Fruit fly (Drosophila melanogaster): ENCODE data around the gene Trmt112.

Trmt112 gene

dm6 chr3L:21172527-21173253 lies 43.9 kb downstream of the Trmt112 start, which contains the start of the genes chb and AsnS (continued):
- TF ChIP-seq CG43689 (GFP tag; IDR thresholded peaks at IDR 0.05), result peak; percentile 77
- TF ChIP-seq CG10979 (tag; optimal IDR thresholded peaks at IDR 0.05), result peak; percentile 88
- TF ChIP-seq Hr51 (GFP tag; optimal IDR thresholded peaks at IDR 0.05), result peak; percentile 52 to 97
- peak; percentile 32 for TF ChIP-seq tup (GFP tag; optimal IDR thresholded peaks at IDR 0.05)
- TF ChIP-seq Mrtf (GFP tag; IDR thresholded peaks at IDR 0.05), result peak; percentile 87; the same call in 2 of the 3 replicates
- TF ChIP-seq CG34376 (GFP tag; optimal IDR thresholded peaks at IDR 0.05), result peak; percentile 81
- TF ChIP-seq prd (optimal IDR thresholded peaks at IDR 0.05), result no peak
- TF ChIP-seq prd (GFP tag; IDR thresholded peaks at IDR 0.05), result peak; percentile 93
- TF ChIP-seq Drgx (GFP tag; IDR thresholded peaks at IDR 0.05), result peak; percentile 89
- peak; percentile 69 for TF ChIP-seq Dip3 (GFP tag; optimal IDR thresholded peaks at IDR 0.05)
- peak; percentile 96 for TF ChIP-seq stc (GFP tag; IDR thresholded peaks at IDR 0.05)
- peak; percentile 77 for TF ChIP-seq cwo (GFP tag; optimal IDR thresholded peaks at IDR 0.05)
- peak; percentile 68 for TF ChIP-seq CG12942 (GFP tag; optimal IDR thresholded peaks at IDR 0.05)
- peak; percentile 86 for TF ChIP-seq gcm (GFP tag; optimal IDR thresholded peaks at IDR 0.05)
- TF ChIP-seq GATAe (GFP tag; conservative IDR thresholded peaks at IDR 0.05), result peak; percentile 88
- TF ChIP-seq Stat92E (GFP tag; optimal IDR thresholded peaks at IDR 0.05), result no peak
- peak; percentile 88 for TF ChIP-seq Oaz (GFP tag; IDR thresholded peaks at IDR 0.05)
- TF ChIP-seq CG2678 (tag; optimal IDR thresholded peaks at IDR 0.05), result peak; percentile 95
- peak; percentile 89 for TF ChIP-seq seq (GFP tag; IDR thresholded peaks at IDR 0.05)
- TF ChIP-seq Sry-β (GFP tag; optimal IDR thresholded peaks at IDR 0.05), result no peak
- TF ChIP-seq CG2199 (GFP tag; IDR thresholded peaks at IDR 0.05), result peak; percentile 89; the same call in 2 of the 3 replicates
- TF ChIP-seq ab (GFP tag; optimal IDR thresholded peaks at IDR 0.05), result no peak
- no peak for TF ChIP-seq insv (GFP tag; optimal IDR thresholded peaks at IDR 0.05)
- peak; percentile 91 for TF ChIP-seq CG34422 (GFP tag; IDR thresholded peaks at IDR 0.05)
- peak; percentile 50 for TF ChIP-seq Lhr (GFP tag; optimal IDR thresholded peaks at IDR 0.05)
- peak; percentile 79 for TF ChIP-seq CG5953 (GFP tag; IDR thresholded peaks at IDR 0.05)
- TF ChIP-seq tll (GFP tag; optimal IDR thresholded peaks at IDR 0.05), result no peak
- TF ChIP-seq Mad (GFP tag; optimal IDR thresholded peaks at IDR 0.05), result peak; percentile 32
- peak; percentile 90 for TF ChIP-seq Nf-YA (GFP tag; IDR thresholded peaks at IDR 0.05)
- TF ChIP-seq Fer3 (tag; optimal IDR thresholded peaks at IDR 0.05), result peak; percentile 96
- peak; percentile 66 for TF ChIP-seq sens-2 (GFP tag; IDR thresholded peaks at IDR 0.05)
- TF ChIP-seq CG8388 (GFP tag; optimal IDR thresholded peaks at IDR 0.05), result peak; percentile 90
- TF ChIP-seq BtbVII (GFP tag; optimal IDR thresholded peaks at IDR 0.05), result peak; percentile 80
- TF ChIP-seq CG14667 (GFP tag; IDR thresholded peaks at IDR 0.05), result peak; percentile 82
- TF ChIP-seq MBD-R2 (GFP tag; IDR thresholded peaks at IDR 0.05), result peak; percentile 52
- TF ChIP-seq CG4854 (GFP tag; optimal IDR thresholded peaks at IDR 0.05), result peak; percentile 52
- no peak for TF ChIP-seq br (optimal IDR thresholded peaks at IDR 0.05)
- TF ChIP-seq CG10147 (GFP tag; optimal IDR thresholded peaks at IDR 0.05), result peak; percentile 87
- no peak for TF ChIP-seq CG7963 (GFP tag; IDR thresholded peaks at IDR 0.05; ENCODE audit: partially characterized antibody)
- TF ChIP-seq ewg (GFP tag; optimal IDR thresholded peaks at IDR 0.05), result peak; percentile 71
- TF ChIP-seq chm (GFP tag; IDR thresholded peaks at IDR 0.05), result peak; percentile 76; the same call in 1 of the 2 replicates
- peak; percentile 80 for TF ChIP-seq CG9215 (GFP tag; IDR thresholded peaks at IDR 0.05)
- TF ChIP-seq Lpt (GFP tag; optimal IDR thresholded peaks at IDR 0.05), result no peak
- peak; percentile 94 for TF ChIP-seq tgo (GFP tag; IDR thresholded peaks at IDR 0.05)
- no peak for TF ChIP-seq sc (optimal IDR thresholded peaks at IDR 0.05)
- TF ChIP-seq sc (GFP tag; optimal IDR thresholded peaks at IDR 0.05), result peak; percentile 62
- TF ChIP-seq oc (tag; optimal IDR thresholded peaks at IDR 0.05), result peak; percentile 92
- TF ChIP-seq CG11695 (GFP tag; IDR thresholded peaks at IDR 0.05), result peak; percentile 96
- peak in 1 of 2 experiments; percentile 85 for TF ChIP-seq Eip74EF (GFP tag; optimal IDR thresholded peaks at IDR 0.05)
